Fruit fly (Drosophila melanogaster) whole organism, embryonic: ENCODE measurements around the gene Sf3b2.

Experiments used
- Ada2b ChIP-seq: fragments of 200-800 bp; sonication (Bioruptor generic); IDR thresholded peaks from 2 replicates; pipeline ENCODE4 v1.3.6; 2022; ENCODE audit warnings: missing biosample characterization, missing genetic modification characterization
- CG10366 ChIP-seq: fragments of 200-800 bp; sonication (Bioruptor generic); IDR thresholded peaks from 2 replicates; pipeline ENCODE4 v1.3.6; 2022; ENCODE audit warnings: missing biosample characterization, missing genetic modification characterization
- CG10462 ChIP-seq: fragments of 200-800 bp; sonication (Bioruptor generic); optimal IDR thresholded peaks from 2 replicates; lab custom pipeline; 2016; ENCODE audit warnings: missing biosample characterization, missing genetic modification characterization
- CG11723 ChIP-seq: fragments of 200-800 bp; sonication (Bioruptor generic); optimal IDR thresholded peaks from 2 replicates; lab custom pipeline; 2017; ENCODE audit warnings: missing biosample characterization, mild to moderate bottlenecking, missing genetic modification characterization
- CG13123 ChIP-seq: fragments of 200-800 bp; sonication (Bioruptor generic); optimal IDR thresholded peaks from 2 replicates; lab custom pipeline; 2016; ENCODE audit warnings: missing biosample characterization, missing genetic modification characterization
- CG13424 ChIP-seq: fragments of 200-800 bp; sonication (Bioruptor generic); optimal IDR thresholded peaks from 2 replicates; lab custom pipeline; 2019; ENCODE audit warnings: missing biosample characterization, mild to moderate bottlenecking, missing genetic modification characterization, moderate library complexity
- CG14710 ChIP-seq: fragments of 200-800 bp; sonication (Bioruptor generic); optimal IDR thresholded peaks from 3 replicates; lab custom pipeline; 2019; ENCODE audit warnings: missing biosample characterization, mild to moderate bottlenecking, missing genetic modification characterization, moderate library complexity
- CG15479 ChIP-seq: fragments of 200-800 bp; sonication (Bioruptor generic); optimal IDR thresholded peaks from 3 replicates; lab custom pipeline; 2019; ENCODE audit warnings: missing biosample characterization, mild to moderate bottlenecking, missing genetic modification characterization, moderate library complexity
- CG17802 ChIP-seq: fragments of 200-800 bp; sonication (Bioruptor generic); optimal IDR thresholded peaks from 2 replicates; lab custom pipeline; 2018; ENCODE audit warnings: missing biosample characterization, mild to moderate bottlenecking, missing genetic modification characterization, moderate library complexity
- CG17829 ChIP-seq: fragments of 200-800 bp; optimal IDR thresholded peaks from 2 replicates; lab custom pipeline; 2019; ENCODE audit warnings: missing biosample characterization, mild to moderate bottlenecking, missing genetic modification characterization, moderate library complexity
- CG18764 ChIP-seq: fragments of 200-800 bp; sonication (Bioruptor generic); optimal IDR thresholded peaks from 3 replicates; lab custom pipeline; 2016; ENCODE audit warnings: missing biosample characterization, missing genetic modification characterization
- CG2120 ChIP-seq: fragments of 200-800 bp; sonication (Bioruptor generic); optimal IDR thresholded peaks from 3 replicates; lab custom pipeline; 2016; ENCODE audit warnings: missing biosample characterization, missing genetic modification characterization
- CG2129 ChIP-seq: fragments of 200-800 bp; sonication (Bioruptor generic); IDR thresholded peaks from 2 replicates; pipeline ENCODE4 v1.3.6; 2022; ENCODE audit warnings: missing biosample characterization, missing genetic modification characterization; ENCODE audit not compliant: partially characterized antibody
- CG2712 ChIP-seq: fragments of 200-800 bp; optimal IDR thresholded peaks from 3 replicates; lab custom pipeline; 2019; ENCODE audit warnings: missing biosample characterization, mild to moderate bottlenecking, missing genetic modification characterization, moderate library complexity
- CG30431 ChIP-seq: fragments of 200-800 bp; sonication (Bioruptor generic); optimal IDR thresholded peaks from 2 replicates; lab custom pipeline; 2017; ENCODE audit warnings: missing biosample characterization, missing genetic modification characterization
- CG3065 ChIP-seq: fragments of 200-800 bp; sonication (Bioruptor generic); optimal IDR thresholded peaks from 2 replicates; lab custom pipeline; 2016; ENCODE audit warnings: missing biosample characterization, missing genetic modification characterization
- CG31441 ChIP-seq: fragments of 200-800 bp; sonication (Bioruptor generic); IDR thresholded peaks from 2 replicates; pipeline ENCODE4 v1.3.6; 2022; ENCODE audit warnings: missing biosample characterization, missing genetic modification characterization
- CG34224 ChIP-seq: fragments of 200-800 bp; sonication (Bioruptor generic); IDR thresholded peaks from 3 replicates; pipeline ENCODE4 v1.3.6; 2022; ENCODE audit warnings: missing biosample characterization, missing genetic modification characterization; ENCODE audit not compliant: partially characterized antibody
- CG3726 ChIP-seq: fragments of 200-800 bp; sonication (Bioruptor generic); IDR thresholded peaks from 3 replicates; pipeline ENCODE4, ENCODE4 v1.3.6; 2022; ENCODE audit warnings: missing biosample characterization, missing genetic modification characterization
- CG6689 ChIP-seq: fragments of 200-800 bp; sonication (Bioruptor generic); IDR thresholded peaks from 2 replicates; pipeline ENCODE4 v1.3.6; 2022; ENCODE audit warnings: missing biosample characterization, missing genetic modification characterization
- CG7372 ChIP-seq: fragments of 200-800 bp; sonication (Bioruptor generic); IDR thresholded peaks from 2 replicates; pipeline ENCODE4 v1.3.6; 2022; ENCODE audit warnings: missing biosample characterization, missing genetic modification characterization
- CG9817 ChIP-seq: fragments of 200-800 bp; sonication (Bioruptor generic); optimal IDR thresholded peaks from 2 replicates; lab custom pipeline; 2018; ENCODE audit warnings: missing biosample characterization, mild to moderate bottlenecking, missing genetic modification characterization, moderate library complexity
- D ChIP-seq, 2 experiments: fragments of 200-800 bp in 1 of 2; fragments of >200 bp in 1 of 2; sonication (Bioruptor generic) in 1 of 2; optimal IDR thresholded peaks; 2 replicates in 1 of 2; 3 replicates in 1 of 2; lab custom pipeline; 2017; ENCODE audit warnings: mild to moderate bottlenecking in 1 of 2, missing biosample characterization in 1 of 2, missing genetic modification characterization in 1 of 2, missing genetic modification reagents in 1 of 2
- Dfd ChIP-seq, 2 experiments: fragments of >200 bp; optimal IDR thresholded peaks; 2 replicates each; lab custom pipeline; 2017; ENCODE audit warnings: missing biosample characterization in 2 of 2, missing genetic modification characterization in 2 of 2
- E2f1 ChIP-seq: fragments of 200-800 bp; sonication (Bioruptor generic); IDR thresholded peaks from 2 replicates; pipeline ENCODE4 v1.3.6; 2022; ENCODE audit warnings: missing biosample characterization, missing genetic modification characterization
- Ets97D ChIP-seq: fragments of 200-800 bp; sonication (Bioruptor generic); optimal IDR thresholded peaks from 3 replicates; lab custom pipeline; 2016; ENCODE audit warnings: missing biosample characterization, missing genetic modification characterization
- Mrtf ChIP-seq: fragments of 200-800 bp; sonication (Bioruptor generic); IDR thresholded peaks from 3 replicates; pipeline ENCODE4 v1.3.6; 2022; ENCODE audit warnings: missing biosample characterization, missing genetic modification characterization
- NC2β ChIP-seq: fragments of 200-800 bp; sonication (Bioruptor generic); optimal IDR thresholded peaks from 2 replicates; lab custom pipeline; 2016; ENCODE audit warnings: missing biosample characterization, missing genetic modification characterization
- Opbp ChIP-seq: fragments of 200-800 bp; sonication (Bioruptor generic); IDR thresholded peaks from 3 replicates; pipeline ENCODE4 v1.3.6; 2022; ENCODE audit warnings: missing biosample characterization, missing genetic modification characterization; ENCODE audit not compliant: partially characterized antibody
- Poxn ChIP-seq: fragments of 200-800 bp; sonication (Bioruptor generic); IDR thresholded peaks from 2 replicates; pipeline ENCODE4 v1.3.6; 2022; ENCODE audit warnings: missing biosample characterization, missing genetic modification characterization
- Ravus ChIP-seq: fragments of 200-800 bp; sonication (Bioruptor generic); IDR thresholded peaks from 2 replicates; pipeline ENCODE4 v1.3.6; 2022; ENCODE audit warnings: missing biosample characterization, missing genetic modification characterization
- Sry-β ChIP-seq: fragments of 200-800 bp; sonication (Bioruptor generic); optimal IDR thresholded peaks from 2 replicates; lab custom pipeline; 2018; ENCODE audit warnings: missing biosample characterization, mild to moderate bottlenecking, missing genetic modification characterization, moderate library complexity
- ab ChIP-seq: fragments of 200-800 bp; sonication (Bioruptor generic); optimal IDR thresholded peaks from 2 replicates; lab custom pipeline; 2016; ENCODE audit warnings: missing biosample characterization, missing genetic modification characterization
- ac ChIP-seq: fragments of 200-800 bp; sonication (Bioruptor generic); optimal IDR thresholded peaks from 3 replicates; lab custom pipeline; 2017; ENCODE audit warnings: missing biosample characterization, mild to moderate bottlenecking, missing genetic modification characterization
- aop ChIP-seq: fragments of 200-800 bp; sonication (Bioruptor generic); IDR thresholded peaks from 2 replicates; pipeline ENCODE4 v1.3.6; 2022; ENCODE audit warnings: missing biosample characterization, missing genetic modification characterization
- ara ChIP-seq: fragments of 200-800 bp; sonication (Bioruptor generic); IDR thresholded peaks from 2 replicates; pipeline ENCODE4 v1.3.6; 2022; ENCODE audit warnings: missing biosample characterization, missing genetic modification characterization
- ci ChIP-seq: fragments of 200-800 bp; sonication (Bioruptor generic); IDR thresholded peaks from 3 replicates; pipeline ENCODE4 v1.3.6; 2022; ENCODE audit warnings: missing biosample characterization, missing genetic modification characterization
- crol ChIP-seq: fragments of 200-800 bp; sonication (Bioruptor generic); IDR thresholded peaks from 2 replicates; pipeline ENCODE4 v1.3.6; 2022; ENCODE audit warnings: missing biosample characterization, missing genetic modification characterization
- cwo ChIP-seq: fragments of 200-800 bp; sonication (Bioruptor generic); optimal IDR thresholded peaks from 3 replicates; lab custom pipeline; 2017; ENCODE audit warnings: missing biosample characterization, missing genetic modification characterization, mild to moderate bottlenecking, moderate library complexity, missing genetic modification reagents
- dpn ChIP-seq, 2 experiments: fragments of 200-800 bp; sonication (Bioruptor generic); optimal IDR thresholded peaks; 3 replicates each; lab custom pipeline; 2016; ENCODE audit warnings: missing biosample characterization in 2 of 2, missing genetic modification characterization in 2 of 2
- fd3F ChIP-seq: fragments of 200-800 bp; sonication (Bioruptor generic); optimal IDR thresholded peaks from 2 replicates; lab custom pipeline; 2018; ENCODE audit warnings: missing biosample characterization, mild to moderate bottlenecking, missing genetic modification characterization, moderate library complexity
- fu2 ChIP-seq: fragments of 200-800 bp; sonication (Bioruptor generic); optimal IDR thresholded peaks from 2 replicates; lab custom pipeline; 2016; ENCODE audit warnings: missing biosample characterization, missing genetic modification characterization
- grn ChIP-seq: fragments of 200-800 bp; sonication (Bioruptor generic); optimal IDR thresholded peaks from 3 replicates; lab custom pipeline; 2017; ENCODE audit warnings: missing biosample characterization, missing genetic modification characterization
- h ChIP-seq: fragments of >200 bp; optimal IDR thresholded peaks from 2 replicates; lab custom pipeline; 2017
- hth ChIP-seq: fragments of >200 bp; optimal IDR thresholded peaks from 2 replicates; lab custom pipeline; 2017; ENCODE audit warnings: inconsistent platforms
- kni ChIP-seq: fragments of 200-800 bp; sonication (Bioruptor generic); optimal IDR thresholded peaks from 3 replicates; lab custom pipeline; 2017; ENCODE audit warnings: mild to moderate bottlenecking, missing biosample characterization, missing genetic modification reagents, missing genetic modification characterization
- peb ChIP-seq: fragments of 200-800 bp; sonication (Bioruptor generic); IDR thresholded peaks from 2 replicates; pipeline ENCODE4 v1.3.6; 2022; ENCODE audit warnings: missing biosample characterization, missing genetic modification characterization
- pzg ChIP-seq: fragments of 200-800 bp; sonication (Bioruptor generic); optimal IDR thresholded peaks from 3 replicates; lab custom pipeline; 2018; ENCODE audit warnings: missing biosample characterization, mild to moderate bottlenecking, missing genetic modification characterization, moderate library complexity
- salm ChIP-seq: fragments of 200-800 bp; sonication (Bioruptor generic); optimal IDR thresholded peaks from 2 replicates; lab custom pipeline; 2018; ENCODE audit warnings: missing biosample characterization, mild to moderate bottlenecking, missing genetic modification characterization
- sna ChIP-seq: fragments of 200-800 bp; sonication (Bioruptor generic); IDR thresholded peaks from 2 replicates; pipeline ENCODE4 v1.3.6; 2022; ENCODE audit warnings: missing biosample characterization, missing genetic modification characterization; ENCODE audit not compliant: partially characterized antibody
- tll ChIP-seq, 2 experiments: fragments of 200-800 bp in 1 of 2; fragments of >200 bp in 1 of 2; sonication (Bioruptor generic) in 1 of 2; optimal IDR thresholded peaks; 2 replicates each; lab custom pipeline; 2017 to 2019; ENCODE audit warnings: missing biosample characterization in 2 of 2, missing genetic modification characterization in 2 of 2, mild to moderate bottlenecking in 1 of 2, moderate library complexity in 1 of 2
- tx ChIP-seq: fragments of 200-800 bp; sonication (Bioruptor generic); optimal IDR thresholded peaks from 2 replicates; lab custom pipeline; 2016; ENCODE audit warnings: missing biosample characterization, missing genetic modification characterization

The Sf3b2 gene

DNA sequence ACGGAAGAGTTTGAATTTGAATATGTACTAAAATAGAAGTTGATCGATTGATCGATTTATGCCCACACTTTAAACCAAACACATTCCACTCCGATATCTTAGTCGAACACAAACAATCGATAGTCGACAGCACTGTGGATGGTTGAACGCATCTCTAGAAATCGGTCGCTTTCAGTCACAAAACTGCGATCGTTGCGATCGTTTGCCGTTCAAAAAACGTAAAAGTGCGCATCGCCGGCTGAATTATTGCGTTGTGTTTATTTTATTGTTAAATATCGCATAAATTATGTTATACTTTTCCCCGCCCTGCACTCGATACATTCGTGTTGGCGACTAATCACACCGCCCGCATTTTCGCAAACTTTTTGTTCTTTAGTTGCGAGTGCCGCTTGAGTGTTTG lies 29.9 kb downstream of the Sf3b2 start, which contains the start of gene Ccdc85 (continued):
- TF ChIP-seq D (optimal IDR thresholded peaks at IDR 0.05; lab: Kevin White, UChicago) = no peak
- TF ChIP-seq D (GFP tag; optimal IDR thresholded peaks at IDR 0.05; lab: Kevin White, UChicago) = no peak
- peak; percentile 26 for TF ChIP-seq NC2β (GFP tag; lab: Kevin White, UChicago)
- no peak for TF ChIP-seq hth (lab: Kevin White, UChicago)
- TF ChIP-seq CG31441 (GFP tag; lab: Robert Waterston, UW) = no peak
- TF ChIP-seq sna (GFP tag; lab: Robert Waterston, UW) = peak; percentile 96
- no peak for TF ChIP-seq crol (GFP tag; lab: Robert Waterston, UW)
- no peak for TF ChIP-seq CG2120
- no peak for TF ChIP-seq peb (GFP tag; lab: Robert Waterston, UW)
- TF ChIP-seq Sry-β (GFP tag; lab: Kevin White, UChicago) = peak; percentile 3
- no peak for TF ChIP-seq fu2
- TF ChIP-seq CG17829 (tag; lab: Kevin White, UChicago) = peak; percentile 44
- TF ChIP-seq CG11723 (GFP tag; lab: Kevin White, UChicago) = no peak
- TF ChIP-seq h (lab: Kevin White, UChicago) = no peak
- no peak for TF ChIP-seq CG10366 (GFP tag; lab: Robert Waterston, UW)
- no peak for TF ChIP-seq CG10462 (GFP tag; lab: Kevin White, UChicago)
- no peak for TF ChIP-seq ac (GFP tag; lab: Kevin White, UChicago)
- no peak for TF ChIP-seq ab (GFP tag; lab: Kevin White, UChicago)
- TF ChIP-seq CG30431 (GFP tag; lab: Kevin White, UChicago) = no peak
- TF ChIP-seq CG13424 (tag; lab: Kevin White, UChicago) = peak; percentile 14
- TF ChIP-seq CG6689 (GFP tag; lab: Robert Waterston, UW) = no peak
- TF ChIP-seq CG14710 = peak; percentile 41
- no peak for TF ChIP-seq CG18764 (GFP tag; lab: Kevin White, UChicago)
- no peak for TF ChIP-seq kni (GFP tag; lab: Kevin White, UChicago)
- no peak for TF ChIP-seq CG15479 (GFP tag; lab: Kevin White, UChicago)
- TF ChIP-seq tll (GFP tag; optimal IDR thresholded peaks at IDR 0.05; lab: Kevin White, UChicago) = no peak
- no peak for TF ChIP-seq CG13123
- peak; percentile 6 for TF ChIP-seq CG17802
- TF ChIP-seq ci (GFP tag; lab: Robert Waterston, UW) = peak; percentile 76
- TF ChIP-seq Mrtf (GFP tag; lab: Robert Waterston, UW) = no peak
- peak; percentile 97 for TF ChIP-seq CG34224 (GFP tag; lab: Robert Waterston, UW)
- TF ChIP-seq Ravus = no peak
- no peak for TF ChIP-seq grn (GFP tag; lab: Kevin White, UChicago)
- TF ChIP-seq cwo = no peak
- TF ChIP-seq CG3726 (GFP tag; lab: Robert Waterston, UW) = no peak
- TF ChIP-seq E2f1 = no peak
- peak; percentile 57 for TF ChIP-seq CG2129 (GFP tag; lab: Robert Waterston, UW)
- TF ChIP-seq Poxn (GFP tag; lab: Robert Waterston, UW) = no peak
- no peak for TF ChIP-seq fd3F
- no peak for TF ChIP-seq ara (GFP tag; lab: Robert Waterston, UW)
- TF ChIP-seq CG2712 (tag; lab: Kevin White, UChicago) = peak; percentile 51
- TF ChIP-seq Dfd (GFP tag; optimal IDR thresholded peaks at IDR 0.05; lab: Kevin White, UChicago) = no peak
- no peak for TF ChIP-seq Ada2b (GFP tag; lab: Robert Waterston, UW)
- no peak for TF ChIP-seq dpn (GFP tag; optimal IDR thresholded peaks at IDR 0.05; lab: Kevin White, UChicago)
- TF ChIP-seq tx (GFP tag; lab: Kevin White, UChicago) = no peak
- no peak for TF ChIP-seq aop (GFP tag; lab: Robert Waterston, UW)
- TF ChIP-seq CG3065 (GFP tag; lab: Kevin White, UChicago) = no peak
- TF ChIP-seq CG7372 (GFP tag; lab: Robert Waterston, UW) = no peak
- TF ChIP-seq Ets97D (GFP tag; lab: Kevin White, UChicago) = peak; percentile 58
- peak; percentile 96 for TF ChIP-seq Opbp
- no peak for TF ChIP-seq salm (tag; lab: Kevin White, UChicago)
- TF ChIP-seq pzg (GFP tag; lab: Kevin White, UChicago) = peak; percentile 80
- TF ChIP-seq CG9817 = no peak
